Worm (Caenorhabditis elegans) whole organism, L3 larva: ENCODE data around the gene pmp-3.
A peak's percentile ranks its signal among the peaks of the same experiment; 100 is the strongest.

Source experiments
- R02D3.7 ChIP-seq: fragments of 150-350 bp; optimal IDR thresholded peaks from 2 replicates; lab custom pipeline; 2014; ENCODE audit warnings: missing biosample characterization, missing genetic modification characterization
- ZK546.5 ChIP-seq: sonication (generic microtip); optimal IDR thresholded peaks from 2 replicates; lab custom pipeline; 2017; ENCODE audit warnings: missing biosample characterization, missing genetic modification characterization
- ceh-82 ChIP-seq: fragments of 150-350 bp; optimal IDR thresholded peaks from 2 replicates; lab custom pipeline; 2014; ENCODE audit warnings: missing biosample characterization, missing genetic modification characterization
- daf-12 ChIP-seq: fragments of 150-350 bp; optimal IDR thresholded peaks from 2 replicates; lab custom pipeline; 2014; ENCODE audit warnings: missing biosample characterization, missing genetic modification reagents, missing genetic modification characterization
- egl-27 ChIP-seq: sonication (generic microtip); optimal IDR thresholded peaks from 4 replicates; lab custom pipeline; 2017; ENCODE audit warnings: missing biosample characterization, missing genetic modification reagents, missing genetic modification characterization
- egl-5 ChIP-seq: fragments of 150-350 bp; optimal IDR thresholded peaks from 2 replicates; lab custom pipeline; 2017; ENCODE audit warnings: missing biosample characterization, missing genetic modification reagents, missing genetic modification characterization, inconsistent platforms
- elt-2 ChIP-seq: sonication (generic microtip); optimal IDR thresholded peaks from 2 replicates; lab custom pipeline; 2016; ENCODE audit warnings: missing genetic modification reagents, mild to moderate bottlenecking, missing genetic modification characterization, missing compliant biosample characterization
- eor-1 ChIP-seq, 2 experiments: fragments of 150-350 bp; optimal IDR thresholded peaks; 2 replicates each; lab custom pipeline; 2014 to 2018; ENCODE audit warnings: missing biosample characterization in 2 of 2, missing genetic modification characterization in 2 of 2
- fkh-10 ChIP-seq: sonication (generic microtip); optimal IDR thresholded peaks from 2 replicates; lab custom pipeline; 2017; ENCODE audit warnings: missing biosample characterization, missing genetic modification reagents, missing genetic modification characterization
- fkh-2 ChIP-seq: fragments of 150-350 bp; optimal IDR thresholded peaks from 2 replicates; lab custom pipeline; 2014; ENCODE audit warnings: missing biosample characterization, missing genetic modification reagents, missing genetic modification characterization
- fos-1 ChIP-seq: fragments of 150-350 bp; optimal IDR thresholded peaks from 2 replicates; lab custom pipeline; 2014; ENCODE audit warnings: missing biosample characterization, missing genetic modification characterization
- hmg-11 ChIP-seq: sonication (generic microtip); optimal IDR thresholded peaks from 2 replicates; lab custom pipeline; 2016; ENCODE audit warnings: missing genetic modification characterization, missing compliant biosample characterization
- jun-1 ChIP-seq: fragments of 150-350 bp; optimal IDR thresholded peaks from 2 replicates; lab custom pipeline; 2014; ENCODE audit warnings: missing biosample characterization, missing genetic modification reagents, missing genetic modification characterization
- lin-15B ChIP-seq: fragments of 150-350 bp; optimal IDR thresholded peaks from 2 replicates; lab custom pipeline; 2014; ENCODE audit warnings: missing biosample characterization, missing genetic modification characterization
- lin-39 ChIP-seq: fragments of 150-350 bp; optimal IDR thresholded peaks from 2 replicates; lab custom pipeline; 2018; ENCODE audit warnings: missing biosample characterization, missing genetic modification reagents, missing genetic modification characterization
- lsy-12 ChIP-seq: sonication (generic microtip); optimal IDR thresholded peaks from 2 replicates; lab custom pipeline; 2016; ENCODE audit warnings: mild to moderate bottlenecking, missing genetic modification characterization, missing compliant biosample characterization
- mdl-1 ChIP-seq: fragments of 150-350 bp; optimal IDR thresholded peaks from 2 replicates; lab custom pipeline; 2014; ENCODE audit warnings: missing biosample characterization, missing genetic modification characterization
- mml-1 ChIP-seq: fragments of 150-350 bp; sonication (generic microtip); optimal IDR thresholded peaks from 3 replicates; lab custom pipeline; 2014; ENCODE audit warnings: missing biosample characterization, missing genetic modification characterization
- nfya-1 ChIP-seq: sonication (generic microtip); optimal IDR thresholded peaks from 2 replicates; lab custom pipeline; 2017; ENCODE audit warnings: missing genetic modification characterization, mild to moderate bottlenecking, missing compliant biosample characterization, antibody characterized with exemption, moderate library complexity; ENCODE audit not compliant: insufficient read depth
- nhr-11 ChIP-seq: fragments of 150-350 bp; optimal IDR thresholded peaks from 2 replicates; lab custom pipeline; 2014; ENCODE audit warnings: missing biosample characterization, missing genetic modification characterization
- nhr-12 ChIP-seq: fragments of 150-350 bp; optimal IDR thresholded peaks from 2 replicates; lab custom pipeline; 2014; ENCODE audit warnings: missing biosample characterization, missing genetic modification characterization
- nhr-23 ChIP-seq: fragments of 150-350 bp; optimal IDR thresholded peaks from 2 replicates; lab custom pipeline; 2014; ENCODE audit warnings: missing biosample characterization, missing genetic modification reagents, missing genetic modification characterization
- nhr-237 ChIP-seq: fragments of 150-350 bp; optimal IDR thresholded peaks from 2 replicates; lab custom pipeline; 2014; ENCODE audit warnings: missing biosample characterization, missing genetic modification characterization
- nhr-25 ChIP-seq: sonication (generic microtip); optimal IDR thresholded peaks from 2 replicates; lab custom pipeline; 2017; ENCODE audit warnings: missing biosample characterization, missing genetic modification characterization
- nhr-28 ChIP-seq: fragments of 150-350 bp; optimal IDR thresholded peaks from 2 replicates; lab custom pipeline; 2014; ENCODE audit warnings: missing biosample characterization, missing genetic modification characterization
- nhr-43 ChIP-seq: sonication (generic microtip); optimal IDR thresholded peaks from 2 replicates; lab custom pipeline; 2016; ENCODE audit warnings: mild to moderate bottlenecking, missing genetic modification characterization, missing compliant biosample characterization; ENCODE audit not compliant: poor library complexity, severe bottlenecking
- nhr-67 ChIP-seq: fragments of 150-350 bp; optimal IDR thresholded peaks from 2 replicates; lab custom pipeline; 2014; ENCODE audit warnings: missing biosample characterization, missing genetic modification characterization
- nhr-76 ChIP-seq: fragments of 150-350 bp; sonication (generic microtip); optimal IDR thresholded peaks from 5 replicates; lab custom pipeline; 2014; ENCODE audit warnings: missing biosample characterization, missing genetic modification characterization
- nhr-77 ChIP-seq: fragments of 150-350 bp; optimal IDR thresholded peaks from 2 replicates; lab custom pipeline; 2014; ENCODE audit warnings: missing biosample characterization, missing genetic modification characterization
- pqm-1 ChIP-seq: fragments of 150-350 bp; optimal IDR thresholded peaks from 2 replicates; lab custom pipeline; 2017; ENCODE audit warnings: missing biosample characterization, missing genetic modification characterization, inconsistent platforms
- skn-1 ChIP-seq: fragments of 150-350 bp; optimal IDR thresholded peaks from 2 replicates; lab custom pipeline; 2014; ENCODE audit warnings: missing biosample characterization, missing genetic modification characterization
- tbx-2 ChIP-seq: sonication (generic microtip); optimal IDR thresholded peaks from 2 replicates; lab custom pipeline; 2016; ENCODE audit warnings: mild to moderate bottlenecking, missing genetic modification characterization, missing compliant biosample characterization
- unc-39 ChIP-seq: sonication (generic microtip); optimal IDR thresholded peaks from 4 replicates; lab custom pipeline; 2017; ENCODE audit warnings: missing biosample characterization, missing genetic modification characterization
- unc-62 ChIP-seq: fragments of 150-350 bp; sonication (generic microtip); optimal IDR thresholded peaks from 4 replicates; lab custom pipeline; 2014; ENCODE audit warnings: missing biosample characterization, missing genetic modification reagents, missing genetic modification characterization
- ztf-11 ChIP-seq: fragments of 150-350 bp; optimal IDR thresholded peaks from 2 replicates; lab custom pipeline; 2014; ENCODE audit warnings: missing biosample characterization, missing genetic modification characterization
- ztf-4 ChIP-seq: fragments of 150-350 bp; optimal IDR thresholded peaks from 2 replicates; lab custom pipeline; 2014; ENCODE audit warnings: missing biosample characterization, missing genetic modification characterization

The pmp-3 gene

ce11 chrV:14642016-14642415, 4.5 kb upstream of the pmp-3 start:
- no peak for TF ChIP-seq nhr-77
- no peak for TF ChIP-seq eor-1 (tag; optimal IDR thresholded peaks at IDR 0.05; lab: Kevin White, UChicago)
- TF ChIP-seq mml-1, result no peak
- TF ChIP-seq unc-62 (GFP tag; lab: Kevin White, UChicago), result no peak
- no peak for TF ChIP-seq ztf-11 (tag; lab: Kevin White, UChicago)

- peak; percentile 80 for TF ChIP-seq fkh-10 (GFP tag; lab: Kevin White, UChicago)
- TF ChIP-seq nhr-25 (tag; lab: Kevin White, UChicago), result no peak
Measured at ce11 chrV:14648825-14649224, 2.3 kb downstream of the pmp-3 start.

- no peak for TF ChIP-seq nhr-12
- no peak for TF ChIP-seq ztf-4 (tag; lab: Kevin White, UChicago)
- peak; percentile 12 for TF ChIP-seq fkh-10 (GFP tag; lab: Kevin White, UChicago)
- TF ChIP-seq fkh-2 (tag; lab: Kevin White, UChicago), result no peak
- no peak for TF ChIP-seq lin-39 (tag; lab: Kevin White, UChicago)
- no peak for TF ChIP-seq nhr-11 (tag; lab: Kevin White, UChicago)
- no peak for TF ChIP-seq lin-15B (tag; lab: Kevin White, UChicago)
- no peak for TF ChIP-seq lsy-12
- no peak for TF ChIP-seq ceh-82 (tag; lab: Kevin White, UChicago)
- peak; percentile 17 for TF ChIP-seq skn-1 (tag; lab: Kevin White, UChicago)
- no peak for TF ChIP-seq unc-39 (tag; lab: Kevin White, UChicago)
- no peak for TF ChIP-seq nhr-28 (tag; lab: Kevin White, UChicago)
- TF ChIP-seq R02D3.7 (tag; lab: Kevin White, UChicago), result no peak
- peak; percentile 39 for TF ChIP-seq egl-5 (tag; lab: Kevin White, UChicago)
- TF ChIP-seq nhr-76 (tag; lab: Kevin White, UChicago), result no peak
- no peak for TF ChIP-seq egl-27 (tag; lab: Kevin White, UChicago)
- TF ChIP-seq elt-2 (tag; lab: Kevin White, UChicago), result no peak
- TF ChIP-seq nfya-1 (tag; lab: Kevin White, UChicago), result peak; percentile 6
Measured at ce11 chrV:14649929-14650328, 3.4 kb downstream of the pmp-3 start.

- TF ChIP-seq daf-12 (tag; lab: Kevin White, UChicago), result no peak
- no peak for TF ChIP-seq jun-1 (tag; lab: Kevin White, UChicago)
- no peak for TF ChIP-seq nhr-11 (tag; lab: Kevin White, UChicago)
- no peak for TF ChIP-seq fos-1
- no peak for TF ChIP-seq nhr-12
- TF ChIP-seq nhr-25 (tag; lab: Kevin White, UChicago), result no peak
- TF ChIP-seq nhr-23 (tag; lab: Kevin White, UChicago), result no peak
- no peak for TF ChIP-seq ztf-4 (tag; lab: Kevin White, UChicago)
- no peak for TF ChIP-seq tbx-2 (tag; lab: Kevin White, UChicago)
- TF ChIP-seq nhr-237, result no peak
- TF ChIP-seq unc-62 (GFP tag; lab: Kevin White, UChicago), result no peak
- TF ChIP-seq skn-1 (tag; lab: Kevin White, UChicago), result no peak
- no peak for TF ChIP-seq lin-15B (tag; lab: Kevin White, UChicago)
- TF ChIP-seq hmg-11 (tag; lab: Kevin White, UChicago), result no peak
- no peak for TF ChIP-seq R02D3.7 (tag; lab: Kevin White, UChicago)
- TF ChIP-seq nhr-67 (tag; lab: Kevin White, UChicago), result no peak
- TF ChIP-seq ceh-82 (tag; lab: Kevin White, UChicago), result no peak
- no peak for TF ChIP-seq nhr-77
Measured at ce11 chrV:14650631-14651030, 4.1 kb downstream of the pmp-3 start.

- TF ChIP-seq mdl-1 (tag; lab: Kevin White, UChicago) (no peak), jun-1 (tag; lab: Kevin White, UChicago) (no peak), tbx-2 (tag; lab: Kevin White, UChicago) (no peak)
Measured at ce11 chrV:14655689-14656088, 9.2 kb downstream of the pmp-3 start.

- no peak for TF ChIP-seq nhr-43
- TF ChIP-seq mml-1, result no peak
- no peak for TF ChIP-seq jun-1 (tag; lab: Kevin White, UChicago)
- TF ChIP-seq ZK546.5, result no peak
- no peak for TF ChIP-seq pqm-1 (tag; lab: Kevin White, UChicago)
Measured at ce11 chrV:14656970-14657369, 10.4 kb downstream of the pmp-3 start.
